Worm (Caenorhabditis elegans) whole organism, L4 larva: ENCODE measurements around the gene Y47D3A.31.

Source experiments
- F10B5.3 ChIP-seq: sonication (generic microtip); optimal IDR thresholded peaks from 2 replicates; lab custom pipeline; 2016; ENCODE audit warnings: mild to moderate bottlenecking, missing genetic modification characterization, missing compliant biosample characterization
- F26F4.8 ChIP-seq: fragments of 200-800 bp; sonication (Bioruptor generic); conservative IDR thresholded peaks from 2 replicates; pipeline ENCODE4 v1.3.6; 2022; ENCODE audit warnings: missing genetic modification characterization, missing compliant biosample characterization
- F37D6.2 ChIP-seq: sonication (generic microtip); optimal IDR thresholded peaks from 2 replicates; lab custom pipeline; 2016; ENCODE audit warnings: mild to moderate bottlenecking, missing genetic modification characterization, missing compliant biosample characterization
- F44E2.7 ChIP-seq: fragments of 200-800 bp; sonication (Bioruptor generic); IDR thresholded peaks from 2 replicates; pipeline ENCODE4 v2.1.2; 2022; ENCODE audit warnings: missing genetic modification characterization, missing compliant biosample characterization
- R02D3.7 ChIP-seq: fragments of 150-350 bp; sonication (generic microtip); optimal IDR thresholded peaks from 3 replicates; lab custom pipeline; 2014; ENCODE audit warnings: missing biosample characterization, missing genetic modification characterization
- T20F7.1 ChIP-seq: fragments of 200-800 bp; sonication (Bioruptor generic); optimal IDR thresholded peaks from 2 replicates; lab custom pipeline; 2018; ENCODE audit warnings: mild to moderate bottlenecking, missing genetic modification characterization, missing compliant biosample characterization
- T26A8.4 ChIP-seq: fragments of 200-800 bp; sonication (Bioruptor generic); IDR thresholded peaks from 2 replicates; pipeline ENCODE4 v1.3.6; 2022; ENCODE audit warnings: missing genetic modification characterization, missing compliant biosample characterization
- Y105C5A.15 ChIP-seq: fragments of 200-800 bp; sonication (Bioruptor generic); IDR thresholded peaks from 2 replicates; pipeline ENCODE4 v1.3.6; 2022; ENCODE audit warnings: missing genetic modification characterization, missing compliant biosample characterization
- Y5F2A.4 ChIP-seq: fragments of 200-800 bp; sonication (Bioruptor generic); optimal IDR thresholded peaks from 2 replicates; lab custom pipeline; 2018; ENCODE audit warnings: mild to moderate bottlenecking, missing genetic modification characterization, missing compliant biosample characterization
- ZK337.2 ChIP-seq: fragments of 200-800 bp; sonication (Bioruptor generic); IDR thresholded peaks from 2 replicates; pipeline ENCODE4 v1.3.6; 2022; ENCODE audit warnings: missing genetic modification reagents, missing genetic modification characterization, missing compliant biosample characterization
- aha-1 ChIP-seq: fragments of 150-350 bp; peaks from one replicate; lab custom pipeline; 2014; ENCODE audit warnings: missing biosample characterization, missing genetic modification characterization
- ama-1 ChIP-seq: fragments of 150-350 bp; optimal IDR thresholded peaks from 2 replicates; lab custom pipeline; 2014; ENCODE audit warnings: inconsistent platforms, mixed read lengths
- attf-4 ChIP-seq: sonication (generic microtip); optimal IDR thresholded peaks from 3 replicates; lab custom pipeline; 2017; ENCODE audit warnings: missing biosample characterization, missing genetic modification characterization
- ceh-20 ChIP-seq: fragments of 200-800 bp; sonication (Bioruptor generic); IDR thresholded peaks from 2 replicates; pipeline ENCODE4 v1.3.6; 2022; ENCODE audit warnings: missing genetic modification reagents, missing genetic modification characterization, missing compliant biosample characterization
- ceh-28 ChIP-seq: fragments of 150-350 bp; optimal IDR thresholded peaks from 2 replicates; lab custom pipeline; 2014; ENCODE audit warnings: missing biosample characterization, missing genetic modification reagents, missing genetic modification characterization
- daf-12 ChIP-seq: fragments of 150-350 bp; optimal IDR thresholded peaks from 2 replicates; lab custom pipeline; 2014; ENCODE audit warnings: missing biosample characterization, missing genetic modification reagents, missing genetic modification characterization
- daf-8 ChIP-seq: fragments of 200-800 bp; sonication (Bioruptor generic); IDR thresholded peaks from 2 replicates; pipeline ENCODE4 v1.3.6; 2022; ENCODE audit warnings: missing genetic modification characterization, missing compliant biosample characterization
- dmd-8 ChIP-seq: fragments of 200-800 bp; sonication (Bioruptor generic); IDR thresholded peaks from 2 replicates; pipeline ENCODE4 v1.3.6; 2022; ENCODE audit warnings: missing genetic modification characterization, missing compliant biosample characterization
- dmd-9 ChIP-seq: fragments of 200-800 bp; sonication (Bioruptor generic); IDR thresholded peaks from 2 replicates; pipeline ENCODE4 v1.3.6; 2022; ENCODE audit warnings: missing genetic modification reagents, missing genetic modification characterization, missing compliant biosample characterization
- dpl-1 ChIP-seq: fragments of 150-350 bp; optimal IDR thresholded peaks from 2 replicates; lab custom pipeline; 2014; ENCODE audit warnings: missing biosample characterization, missing genetic modification reagents, missing genetic modification characterization
- duxl-1 ChIP-seq: sonication (generic microtip); optimal IDR thresholded peaks from 2 replicates; lab custom pipeline; 2016; ENCODE audit warnings: mild to moderate bottlenecking, missing genetic modification characterization, moderate library complexity, missing compliant biosample characterization; ENCODE audit not compliant: poor library complexity
- fos-1 ChIP-seq: fragments of 150-350 bp; optimal IDR thresholded peaks from 2 replicates; lab custom pipeline; 2014; ENCODE audit warnings: missing biosample characterization, missing genetic modification characterization
- gei-8 ChIP-seq: fragments of 200-800 bp; sonication (Bioruptor generic); optimal IDR thresholded peaks from 2 replicates; lab custom pipeline; 2018; ENCODE audit warnings: mild to moderate bottlenecking, missing genetic modification characterization, missing compliant biosample characterization
- hlh-11 ChIP-seq: fragments of 200-800 bp; sonication (Bioruptor generic); optimal IDR thresholded peaks from 2 replicates; lab custom pipeline; 2018; ENCODE audit warnings: mild to moderate bottlenecking, missing genetic modification characterization, missing compliant biosample characterization
- hlh-30 ChIP-seq: sonication (generic microtip); optimal IDR thresholded peaks from 2 replicates; lab custom pipeline; 2017; ENCODE audit warnings: antibody characterized with exemption, mild to moderate bottlenecking, missing genetic modification characterization, missing compliant biosample characterization; ENCODE audit not compliant: insufficient read depth
- hmg-1.1 ChIP-seq: fragments of 200-800 bp; sonication (Bioruptor generic); IDR thresholded peaks from 2 replicates; pipeline ENCODE4 v1.3.6; 2022; ENCODE audit warnings: missing genetic modification reagents, missing genetic modification characterization, missing compliant biosample characterization
- lim-7 ChIP-seq: fragments of 200-800 bp; sonication (Bioruptor generic); IDR thresholded peaks from 2 replicates; pipeline ENCODE4 v1.3.6; 2022; ENCODE audit warnings: missing genetic modification characterization, missing compliant biosample characterization
- lin-1 ChIP-seq: fragments of 200-800 bp; sonication (Bioruptor generic); IDR thresholded peaks from 2 replicates; pipeline ENCODE4 v1.3.6; 2022; ENCODE audit warnings: missing genetic modification reagents, missing genetic modification characterization, missing compliant biosample characterization
- lin-38 ChIP-seq: fragments of 200-800 bp; sonication (Bioruptor generic); IDR thresholded peaks from 2 replicates; pipeline ENCODE4 v1.3.6; 2022; ENCODE audit warnings: missing genetic modification reagents, missing genetic modification characterization, missing compliant biosample characterization
- lsy-2 ChIP-seq, 2 experiments: fragments of 150-350 bp in 1 of 2; sonication (generic microtip) in 1 of 2; optimal IDR thresholded peaks; 2 replicates each; lab custom pipeline; 2014 to 2017; ENCODE audit warnings: missing biosample characterization in 2 of 2, missing genetic modification characterization in 2 of 2
- madf-9 ChIP-seq: fragments of 200-800 bp; sonication (Bioruptor generic); conservative IDR thresholded peaks from 2 replicates; pipeline ENCODE4 v1.3.6; 2022; ENCODE audit warnings: missing genetic modification reagents, missing genetic modification characterization, missing compliant biosample characterization
- mxl-2 ChIP-seq: fragments of 200-800 bp; sonication (Bioruptor generic); conservative IDR thresholded peaks from 2 replicates; pipeline ENCODE4 v1.3.6; 2022; ENCODE audit warnings: missing genetic modification reagents, missing genetic modification characterization, missing compliant biosample characterization
- nhr-10 ChIP-seq: fragments of 150-350 bp; optimal IDR thresholded peaks from 2 replicates; lab custom pipeline; 2014; ENCODE audit warnings: missing biosample characterization, missing genetic modification characterization
- nhr-102 ChIP-seq: sonication (generic microtip); optimal IDR thresholded peaks from 2 replicates; lab custom pipeline; 2016; ENCODE audit warnings: mild to moderate bottlenecking, missing genetic modification characterization, moderate library complexity, missing compliant biosample characterization
- nhr-11 ChIP-seq: fragments of 150-350 bp; optimal IDR thresholded peaks from 2 replicates; lab custom pipeline; 2014; ENCODE audit warnings: missing biosample characterization, missing genetic modification characterization
- nhr-28 ChIP-seq: fragments of 150-350 bp; optimal IDR thresholded peaks from 2 replicates; lab custom pipeline; 2014; ENCODE audit warnings: missing biosample characterization, missing genetic modification characterization
- nhr-42 ChIP-seq: fragments of 200-800 bp; sonication (Bioruptor generic); IDR thresholded peaks from 2 replicates; pipeline ENCODE4 v1.3.6; 2022; ENCODE audit warnings: missing genetic modification characterization, missing compliant biosample characterization
- nhr-48 ChIP-seq: sonication (generic microtip); optimal IDR thresholded peaks from 2 replicates; lab custom pipeline; 2016; ENCODE audit warnings: mild to moderate bottlenecking, missing genetic modification characterization, missing compliant biosample characterization
- nhr-6 ChIP-seq: fragments of 150-350 bp; optimal IDR thresholded peaks from 2 replicates; lab custom pipeline; 2014; ENCODE audit warnings: missing biosample characterization, missing genetic modification characterization
- rbr-2 ChIP-seq: sonication (generic microtip); optimal IDR thresholded peaks from 2 replicates; lab custom pipeline; 2016; ENCODE audit warnings: missing genotype, missing genetic modification characterization, missing compliant biosample characterization
- saeg-2 ChIP-seq: fragments of 200-800 bp; sonication (Bioruptor generic); IDR thresholded peaks from 2 replicates; pipeline ENCODE4 v1.3.6; 2022; ENCODE audit warnings: missing genetic modification reagents, missing genetic modification characterization, missing compliant biosample characterization
- skn-1 ChIP-seq: fragments of 150-350 bp; optimal IDR thresholded peaks from 2 replicates; lab custom pipeline; 2014; ENCODE audit warnings: missing biosample characterization, missing genetic modification characterization
- spr-3 ChIP-seq: fragments of 200-800 bp; sonication (Bioruptor generic); optimal IDR thresholded peaks from 2 replicates; lab custom pipeline; 2018; ENCODE audit warnings: mild to moderate bottlenecking, missing genetic modification characterization, missing compliant biosample characterization
- tag-97 ChIP-seq: fragments of 200-800 bp; sonication (Bioruptor generic); IDR thresholded peaks from 2 replicates; pipeline ENCODE4 v1.3.6; 2022; ENCODE audit warnings: missing genetic modification characterization, missing compliant biosample characterization
- tra-1 ChIP-seq: fragments of 200-800 bp; sonication (Bioruptor generic); IDR thresholded peaks from 2 replicates; pipeline ENCODE4 v1.3.6; 2022; ENCODE audit warnings: missing genetic modification reagents, missing genetic modification characterization, missing compliant biosample characterization
- vab-7 ChIP-seq: fragments of 200-800 bp; sonication (Bioruptor generic); IDR thresholded peaks from 2 replicates; pipeline ENCODE4 v1.3.6; 2022; ENCODE audit warnings: missing genetic modification reagents, missing genetic modification characterization, missing compliant biosample characterization
- zip-2 ChIP-seq: fragments of 150-350 bp; optimal IDR thresholded peaks from 2 replicates; lab custom pipeline; 2014; ENCODE audit warnings: missing biosample characterization, missing genetic modification characterization
- ztf-7 ChIP-seq: fragments of 150-350 bp; optimal IDR thresholded peaks from 2 replicates; lab custom pipeline; 2014; ENCODE audit warnings: missing biosample characterization, missing genetic modification characterization

The Y47D3A.31 gene

DNA sequence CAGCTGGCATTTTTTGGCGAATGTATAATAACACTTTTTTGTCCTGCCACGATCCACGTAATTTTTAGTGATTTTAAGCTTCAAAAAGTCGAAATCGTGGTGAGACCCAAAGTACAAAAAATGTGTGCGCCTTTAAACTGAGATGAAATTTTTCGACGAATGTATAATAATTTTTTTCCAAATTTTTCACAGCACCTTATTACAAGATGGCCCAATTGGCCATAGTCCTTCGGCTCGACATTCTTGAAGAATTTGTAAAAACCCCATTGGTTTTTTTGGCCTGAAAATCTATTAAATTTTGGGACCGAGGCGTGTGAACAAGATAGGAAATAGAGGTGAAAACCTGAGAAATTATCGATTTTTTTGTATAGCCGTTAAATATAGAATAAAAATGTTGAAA lies 41.0 kb downstream of the Y47D3A.31 start:
- TF ChIP-seq vab-7 (no peak), aha-1 (peak; percentile 51)

- TF ChIP-seq ztf-7 (tag; lab: Kevin White, UChicago) (no peak), R02D3.7 (no peak), daf-12 (tag; lab: Kevin White, UChicago) (no peak), ceh-20 (GFP tag; lab: Robert Waterston, UW) (no peak), tag-97 (GFP tag; lab: Robert Waterston, UW) (no peak), nhr-102 (no peak), daf-8 (no peak), nhr-48 (tag; lab: Kevin White, UChicago) (no peak), nhr-10 (tag; lab: Kevin White, UChicago) (no peak), zip-2 (tag; lab: Kevin White, UChicago) (no peak)
- TF ChIP-seq, all 104 proteins: peak for 0
These were observed 43.2 kb downstream of the Y47D3A.31 start for ce11 chrIII:11113845-11114244.

ce11 chrIII:11112718-11113117 lies 44.3 kb downstream of the Y47D3A.31 start:
- TF ChIP-seq zip-2 (tag; lab: Kevin White, UChicago) (no peak), ZK337.2 (peak; percentile 82; the same call in 1 of the 2 replicates), gei-8 (GFP tag; lab: Kevin White, UChicago) (no peak), F37D6.2 (peak; percentile 9), ceh-28 (tag; lab: Kevin White, UChicago) (no peak), F44E2.7 (GFP tag; lab: Robert Waterston, UW) (no peak), spr-3 (GFP tag; lab: Kevin White, UChicago) (no peak), skn-1 (tag; lab: Kevin White, UChicago) (no peak), T26A8.4 (GFP tag; lab: Robert Waterston, UW) (0 out of 2 replicates have a peak, but pooled peaks have one; percentile 33), hmg-1.1 (GFP tag; lab: Robert Waterston, UW) (peak; percentile 78), nhr-28 (tag; lab: Kevin White, UChicago) (no peak), lin-38 (peak; percentile 89), F26F4.8 (GFP tag; lab: Robert Waterston, UW) (no peak), F10B5.3 (no peak), nhr-102 (peak; percentile 52), madf-9 (peak; percentile 50; the same call in 1 of the 2 replicates), hlh-11 (tag; lab: Kevin White, UChicago) (peak; percentile 59), attf-4 (tag; lab: Kevin White, UChicago) (no peak), lin-1 (GFP tag; lab: Robert Waterston, UW) (no peak), lim-7 (no peak), nhr-10 (tag; lab: Kevin White, UChicago) (no peak), Y105C5A.15 (GFP tag; lab: Robert Waterston, UW) (no peak), hlh-30 (tag; lab: Kevin White, UChicago) (no peak), Y5F2A.4 (no peak), T20F7.1 (GFP tag; lab: Kevin White, UChicago) (peak; percentile 53), mxl-2 (GFP tag; lab: Robert Waterston, UW) (no peak), ceh-20 (GFP tag; lab: Robert Waterston, UW) (peak; percentile 59; the same call in 1 of the 2 replicates), nhr-11 (tag; lab: Kevin White, UChicago) (no peak), tag-97 (GFP tag; lab: Robert Waterston, UW) (no peak), daf-12 (tag; lab: Kevin White, UChicago) (no peak), dpl-1 (GFP tag; lab: Kevin White, UChicago) (peak; percentile 25), dmd-9 (GFP tag; lab: Robert Waterston, UW) (peak; percentile 84), rbr-2 (tag; lab: Kevin White, UChicago) (peak; percentile 71), ama-1 (lab: Kevin White, UChicago) (no peak), vab-7 (0 out of 2 replicates have a peak, but pooled peaks have one; percentile 9), nhr-6 (tag; lab: Kevin White, UChicago) (no peak), fos-1 (tag; lab: Kevin White, UChicago) (no peak), dmd-8 (no peak), nhr-48 (tag; lab: Kevin White, UChicago) (no peak), saeg-2 (GFP tag; lab: Robert Waterston, UW) (no peak), duxl-1 (tag; lab: Kevin White, UChicago) (no peak), lsy-2 (tag; optimal IDR thresholded peaks at IDR 0.05; lab: Kevin White, UChicago) (peak in 1 of 2 experiments; percentile 47), nhr-42 (GFP tag; lab: Robert Waterston, UW) (peak; percentile 56; the same call in 1 of the 2 replicates), tra-1 (no peak)
